Worm (Caenorhabditis elegans) whole organism, young adult: ENCODE results near the gene M151.2.

Source experiments
- attf-3 ChIP-seq: fragments of 200-800 bp; sonication (Bioruptor generic); conservative IDR thresholded peaks from 2 replicates; pipeline ENCODE4 v1.3.6; 2022; ENCODE audit warnings: missing genetic modification reagents, missing genetic modification characterization, missing compliant biosample characterization
- bed-2 ChIP-seq: fragments of 200-800 bp; sonication (Bioruptor generic); IDR thresholded peaks from 2 replicates; pipeline ENCODE4 v1.3.6; 2022; ENCODE audit warnings: missing genetic modification reagents, missing genetic modification characterization, missing compliant biosample characterization
- ccch-3 ChIP-seq: fragments of 200-800 bp; sonication (Bioruptor generic); optimal IDR thresholded peaks from 2 replicates; lab custom pipeline; 2018; ENCODE audit warnings: mild to moderate bottlenecking, missing genetic modification characterization, missing compliant biosample characterization
- dpff-1 ChIP-seq: sonication (generic microtip); optimal IDR thresholded peaks from 2 replicates; lab custom pipeline; 2017; ENCODE audit warnings: mild to moderate bottlenecking, missing genetic modification characterization, missing compliant biosample characterization
- hsf-1 ChIP-seq: fragments of 200-800 bp; sonication (Bioruptor generic); IDR thresholded peaks from 2 replicates; pipeline ENCODE4 v1.3.6; 2022; ENCODE audit warnings: missing genetic modification reagents, missing genetic modification characterization, missing compliant biosample characterization
- lin-54 ChIP-seq: fragments of 200-800 bp; sonication (Bioruptor generic); optimal IDR thresholded peaks from 2 replicates; lab custom pipeline; 2018; ENCODE audit warnings: mild to moderate bottlenecking, missing genetic modification characterization, missing compliant biosample characterization
- lsy-27 ChIP-seq: sonication (generic microtip); optimal IDR thresholded peaks from 2 replicates; lab custom pipeline; 2017; ENCODE audit warnings: missing genetic modification characterization, mild to moderate bottlenecking, missing compliant biosample characterization, antibody characterized with exemption, missing genotype, borderline replicate concordance; ENCODE audit not compliant: insufficient read depth
- repo-1 ChIP-seq: sonication (generic microtip); optimal IDR thresholded peaks from 2 replicates; lab custom pipeline; 2017; ENCODE audit warnings: mild to moderate bottlenecking, missing genetic modification characterization, missing compliant biosample characterization
- sptf-2 ChIP-seq: fragments of 200-800 bp; sonication (Bioruptor generic); optimal IDR thresholded peaks from 2 replicates; lab custom pipeline; 2018; ENCODE audit warnings: mild to moderate bottlenecking, missing genetic modification characterization, missing compliant biosample characterization
- tlf-1 ChIP-seq: fragments of 200-800 bp; sonication (Bioruptor generic); optimal IDR thresholded peaks from 2 replicates; lab custom pipeline; 2018; ENCODE audit warnings: mild to moderate bottlenecking, missing genetic modification characterization, missing compliant biosample characterization
- ztf-28 ChIP-seq: fragments of 200-800 bp; sonication (Bioruptor generic); IDR thresholded peaks from 2 replicates; pipeline ENCODE4 v1.3.6; 2022; ENCODE audit warnings: missing genetic modification reagents, missing genetic modification characterization, missing compliant biosample characterization

DNA sequence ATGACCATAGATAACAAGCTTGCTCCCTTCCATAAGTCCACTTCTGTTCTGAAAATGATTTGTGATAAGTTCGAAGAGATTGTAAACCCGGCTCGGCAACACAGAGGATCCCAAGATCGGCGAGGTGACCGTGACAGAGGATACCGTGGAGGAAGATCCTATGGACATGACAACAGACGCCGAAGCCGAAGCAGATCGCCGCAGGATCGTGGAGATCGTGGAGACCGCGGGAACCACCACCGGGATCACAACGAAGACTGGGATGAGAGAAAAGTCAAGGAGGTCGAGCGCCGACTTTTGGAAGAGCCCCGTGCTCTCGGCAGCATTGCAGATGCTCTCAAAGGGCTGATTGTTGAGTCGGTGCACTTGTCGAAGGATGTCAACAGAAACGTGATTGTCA is 26.3 kb upstream of the M151.2 start:
- TF ChIP-seq repo-1 (tag; lab: Kevin White, UChicago) (no peak), attf-3 (GFP tag; lab: Robert Waterston, UW) (no peak), lin-54 (GFP tag; lab: Kevin White, UChicago) (no peak), hsf-1 (no peak), tlf-1 (GFP tag; lab: Kevin White, UChicago) (no peak), sptf-2 (GFP tag; lab: Kevin White, UChicago) (no peak), dpff-1 (tag; lab: Kevin White, UChicago) (no peak), ccch-3 (GFP tag; lab: Kevin White, UChicago) (no peak), bed-2 (no peak), lsy-27 (no peak), ztf-28 (GFP tag; lab: Robert Waterston, UW) (no peak)
